Worm (Caenorhabditis elegans): ENCODE results near the gene klp-11.

Gene klp-11

ce11 chrIV:8762471-8762870 is 605 bp upstream of the klp-11 start (continued):
- TF ChIP-seq nhr-20 (tag; optimal IDR thresholded peaks at IDR 0.05) (no peak), fkh-4 (tag; optimal IDR thresholded peaks at IDR 0.05; ENCODE audit: borderline replicate concordance) (peak; percentile 65), isw-1 (GFP tag; IDR thresholded peaks at IDR 0.05) (peak; percentile 35), pag-3 (tag; optimal IDR thresholded peaks at IDR 0.05; ENCODE audit: borderline replicate concordance, insufficient read depth) (no peak), zag-1 (tag; optimal IDR thresholded peaks at IDR 0.05) (peak; percentile 48), unc-30 (tag; optimal IDR thresholded peaks at IDR 0.05) (no peak), sptf-1 (tag; optimal IDR thresholded peaks at IDR 0.05) (no peak), egl-27 (tag; optimal IDR thresholded peaks at IDR 0.05) (no peak), aly-2 (tag; optimal IDR thresholded peaks at IDR 0.05) (no peak), tlp-1 (tag; optimal IDR thresholded peaks at IDR 0.05) (no peak), pqm-1 (tag; optimal IDR thresholded peaks at IDR 0.05) (no peak), nhr-85 (tag) (no peak), dpl-1 (GFP tag; optimal IDR thresholded peaks at IDR 0.05) (peak in 1 of 3 experiments; percentile 32), dsc-1 (tag; optimal IDR thresholded peaks at IDR 0.05) (peak; percentile 92), sup-37 (GFP tag; optimal IDR thresholded peaks at IDR 0.05) (no peak), swsn-7 (tag; optimal IDR thresholded peaks at IDR 0.05) (peak; percentile 49), nhr-71 (tag; optimal IDR thresholded peaks at IDR 0.05) (peak; percentile 53), nhr-12 (tag; optimal IDR thresholded peaks at IDR 0.05) (no peak), sox-4 (tag; optimal IDR thresholded peaks at IDR 0.05) (no peak), elt-2 (tag; optimal IDR thresholded peaks at IDR 0.05) (no peak), nhr-84 (tag; optimal IDR thresholded peaks at IDR 0.05) (no peak), mef-2 (tag; optimal IDR thresholded peaks at IDR 0.05) (no peak), aha-1 (tag; optimal IDR thresholded peaks at IDR 0.05) (no peak), elt-3 (tag; optimal IDR thresholded peaks at IDR 0.05) (no peak), zip-4 (GFP tag; optimal IDR thresholded peaks at IDR 0.05) (no peak), snpc-4 (tag; optimal IDR thresholded peaks at IDR 0.05) (no peak), ets-5 (GFP tag; IDR thresholded peaks at IDR 0.05) (no peak), vab-15 (tag; optimal IDR thresholded peaks at IDR 0.05) (no peak), C34B4.2 (tag; optimal IDR thresholded peaks at IDR 0.05) (no peak), C04F5.9 (tag; optimal IDR thresholded peaks at IDR 0.05) (no peak), snu-23 (GFP tag; optimal IDR thresholded peaks at IDR 0.05) (no peak), grh-1 (GFP tag; IDR thresholded peaks at IDR 0.05) (no peak), unc-130 (tag; optimal IDR thresholded peaks at IDR 0.05) (no peak), xbp-1 (tag; optimal IDR thresholded peaks at IDR 0.05) (peak; percentile 14), hpl-2 (GFP tag; optimal IDR thresholded peaks at IDR 0.05) (no peak), egl-13 (tag; optimal IDR thresholded peaks at IDR 0.05) (peak; percentile 46), unc-62 (GFP tag; optimal IDR thresholded peaks at IDR 0.05) (no peak), fkh-8 (tag; optimal IDR thresholded peaks at IDR 0.05) (peak; percentile 47), Y116A8C.19 (tag; optimal IDR thresholded peaks at IDR 0.05; ENCODE audit: borderline replicate concordance) (no peak), lin-13 (GFP tag; optimal IDR thresholded peaks at IDR 0.05) (no peak), nhr-76 (tag; optimal IDR thresholded peaks at IDR 0.05) (no peak), ztf-4 (tag; optimal IDR thresholded peaks at IDR 0.05) (no peak), ces-1 (GFP tag; optimal IDR thresholded peaks at IDR 0.05) (no peak)

ce11 chrIV:8758620-8759019 is 3.2 kb downstream of the klp-11 start:
- TF ChIP-seq nhr-84 (tag; optimal IDR thresholded peaks at IDR 0.05), result no peak
- no peak for TF ChIP-seq F16B12.6 (tag; optimal IDR thresholded peaks at IDR 0.05)
- TF ChIP-seq lin-39 (tag; optimal IDR thresholded peaks at IDR 0.05), result no peak
- peak; percentile 42 for TF ChIP-seq swsn-7 (tag; optimal IDR thresholded peaks at IDR 0.05)
- no peak for TF ChIP-seq ces-1 (GFP tag; optimal IDR thresholded peaks at IDR 0.05)
- no peak for TF ChIP-seq ceh-88 (GFP tag; IDR thresholded peaks at IDR 0.05)
- TF ChIP-seq rnt-1 (tag; optimal IDR thresholded peaks at IDR 0.05), result peak; percentile 34
- no peak for TF ChIP-seq fos-1 (tag; optimal IDR thresholded peaks at IDR 0.05)
- TF ChIP-seq mab-9 (GFP tag; IDR thresholded peaks at IDR 0.05), result no peak
- peak in 1 of 3 experiments; percentile 28 for TF ChIP-seq dpl-1 (GFP tag; optimal IDR thresholded peaks at IDR 0.05)
- TF ChIP-seq pqm-1 (tag; optimal IDR thresholded peaks at IDR 0.05), result no peak
- no peak for TF ChIP-seq unc-62 (GFP tag; optimal IDR thresholded peaks at IDR 0.05)
- TF ChIP-seq vab-15 (tag; optimal IDR thresholded peaks at IDR 0.05), result no peak
- no peak for TF ChIP-seq hpl-2 (GFP tag; optimal IDR thresholded peaks at IDR 0.05)
- TF ChIP-seq nhr-237 (tag; optimal IDR thresholded peaks at IDR 0.05), result no peak
- no peak for TF ChIP-seq nhr-76 (tag; optimal IDR thresholded peaks at IDR 0.05)
- TF ChIP-seq nhr-28 (tag; optimal IDR thresholded peaks at IDR 0.05), result no peak
- TF ChIP-seq tlp-1 (tag; optimal IDR thresholded peaks at IDR 0.05), result no peak
- TF ChIP-seq efl-3 (GFP tag; optimal IDR thresholded peaks at IDR 0.05), result no peak
- TF ChIP-seq nhr-11 (tag; optimal IDR thresholded peaks at IDR 0.05), result no peak
- TF ChIP-seq ets-5 (GFP tag; IDR thresholded peaks at IDR 0.05), result no peak
- TF ChIP-seq C34B4.2 (tag; optimal IDR thresholded peaks at IDR 0.05), result no peak
- TF ChIP-seq nhr-90 (tag; optimal IDR thresholded peaks at IDR 0.05; ENCODE audit: poor library complexity), result no peak
- no peak for TF ChIP-seq egl-13 (tag; optimal IDR thresholded peaks at IDR 0.05)
